Fruit fly (Drosophila melanogaster): ENCODE data around the gene CG13625.

DNA sequence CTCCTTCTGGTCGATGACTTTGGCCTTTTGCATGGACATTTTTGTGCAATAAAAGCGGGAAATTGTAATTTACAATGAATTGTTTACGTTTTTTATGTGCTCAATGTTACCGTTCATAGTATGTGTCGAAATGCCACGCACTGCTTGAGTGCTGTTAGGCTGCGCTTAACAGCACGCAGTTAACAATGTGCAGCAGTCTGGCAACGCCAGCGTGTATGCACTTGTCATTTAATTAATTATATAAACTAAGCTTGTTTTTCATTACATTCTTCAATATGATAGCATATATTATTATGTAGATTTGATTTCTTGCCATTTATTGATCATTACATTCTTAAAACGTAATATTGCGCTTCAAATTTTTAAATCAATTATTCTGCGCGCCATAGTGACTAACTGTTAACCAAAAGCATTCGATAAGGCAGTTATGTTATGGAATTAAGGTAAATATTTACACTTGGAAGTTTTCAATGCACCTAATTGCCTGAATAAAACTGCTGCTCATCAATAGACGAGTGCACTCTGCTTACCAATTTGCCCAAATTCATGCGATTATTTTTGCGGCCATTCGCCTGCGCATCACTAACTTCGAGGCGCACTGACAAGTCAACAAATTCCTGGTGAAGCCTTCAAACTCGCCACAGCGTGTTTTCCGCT lies at the start of gene CG13625, which contains the start of gene mld:
- TF ChIP-seq toe (GFP tag; optimal IDR thresholded peaks at IDR 0.05): no peak
- no peak for TF ChIP-seq bab1 (GFP tag; optimal IDR thresholded peaks at IDR 0.05)
- no peak for TF ChIP-seq Clk (GFP tag; optimal IDR thresholded peaks at IDR 0.05)
- no peak for TF ChIP-seq Mnt (GFP tag; optimal IDR thresholded peaks at IDR 0.05)
- TF ChIP-seq CG7101 (tag; optimal IDR thresholded peaks at IDR 0.05): no peak
- no peak for TF ChIP-seq CG12768 (GFP tag; optimal IDR thresholded peaks at IDR 0.05)
- TF ChIP-seq CG1620 (GFP tag; optimal IDR thresholded peaks at IDR 0.05): no peak
- no peak for TF ChIP-seq kay (GFP tag; ENCODE audit: borderline replicate concordance)
- no peak for TF ChIP-seq CG5204 (GFP tag; optimal IDR thresholded peaks at IDR 0.05)
- TF ChIP-seq ovo (GFP tag; optimal IDR thresholded peaks at IDR 0.05): peak; percentile 41
- TF ChIP-seq CG7045 (GFP tag; optimal IDR thresholded peaks at IDR 0.05): no peak
- peak; percentile 0 for TF ChIP-seq CG11617 (GFP tag; optimal IDR thresholded peaks at IDR 0.05)
